Fruit fly (Drosophila melanogaster) whole organism, prepupa: ENCODE results near the gene CG3165.

Experiments used
- Blimp-1 ChIP-seq: fragments of 200-800 bp; sonication (Bioruptor generic); optimal IDR thresholded peaks from 3 replicates; lab custom pipeline; 2017; ENCODE audit warnings: missing biosample characterization, missing genetic modification characterization, mild to moderate bottlenecking, moderate library complexity, missing genetic modification reagents
- CG10631 ChIP-seq: fragments of 200-800 bp; sonication (Bioruptor generic); optimal IDR thresholded peaks from 2 replicates; lab custom pipeline; 2016; ENCODE audit warnings: missing biosample characterization, missing genetic modification characterization
- CG10669 ChIP-seq: fragments of 200-800 bp; sonication (Bioruptor generic); optimal IDR thresholded peaks from 3 replicates; lab custom pipeline; 2018; ENCODE audit warnings: missing biosample characterization, mild to moderate bottlenecking, missing genetic modification characterization, moderate library complexity
- CG11294 ChIP-seq: fragments of 200-800 bp; sonication (Bioruptor generic); IDR thresholded peaks from 2 replicates; pipeline ENCODE4 v1.3.6; 2022; ENCODE audit warnings: missing biosample characterization, missing genetic modification characterization
- CG11762 ChIP-seq: fragments of 200-800 bp; sonication (Bioruptor generic); optimal IDR thresholded peaks from 3 replicates; lab custom pipeline; 2016; ENCODE audit warnings: missing biosample characterization, missing genetic modification characterization; ENCODE audit not compliant: insufficient read depth
- CG15336 ChIP-seq: fragments of 200-800 bp; sonication (Bioruptor generic); IDR thresholded peaks from 2 replicates; pipeline ENCODE4 v1.3.6; 2022; ENCODE audit warnings: missing biosample characterization, missing genetic modification characterization
- CG1621 ChIP-seq: fragments of 200-800 bp; sonication (Bioruptor generic); optimal IDR thresholded peaks from 3 replicates; lab custom pipeline; 2018; ENCODE audit warnings: missing biosample characterization, mild to moderate bottlenecking, missing genetic modification characterization
- CG16779 ChIP-seq: fragments of 200-800 bp; sonication (Bioruptor generic); optimal IDR thresholded peaks from 3 replicates; lab custom pipeline; 2017; ENCODE audit warnings: missing biosample characterization, mild to moderate bottlenecking, missing genetic modification characterization
- CG3032 ChIP-seq: fragments of 200-800 bp; optimal IDR thresholded peaks from 2 replicates; lab custom pipeline; 2019; ENCODE audit warnings: missing biosample characterization, mild to moderate bottlenecking, missing genetic modification characterization, moderate library complexity
- CG32006 ChIP-seq: fragments of 200-800 bp; sonication (Bioruptor generic); optimal IDR thresholded peaks from 3 replicates; lab custom pipeline; 2017; ENCODE audit warnings: missing biosample characterization, mild to moderate bottlenecking, missing genetic modification characterization
- CG3919 ChIP-seq: fragments of 200-800 bp; sonication (Bioruptor generic); optimal IDR thresholded peaks from 3 replicates; lab custom pipeline; 2016; ENCODE audit warnings: missing biosample characterization, missing genetic modification characterization
- CG4318 ChIP-seq: fragments of 200-800 bp; sonication (Bioruptor generic); optimal IDR thresholded peaks from 3 replicates; lab custom pipeline; 2017; ENCODE audit warnings: missing biosample characterization, mild to moderate bottlenecking, missing genetic modification characterization
- CG6163 ChIP-seq: fragments of 200-800 bp; sonication (Bioruptor generic); IDR thresholded peaks from 3 replicates; pipeline ENCODE4 v1.3.6; 2022; ENCODE audit warnings: missing biosample characterization, missing genetic modification characterization
- CG6276 ChIP-seq: fragments of 200-800 bp; sonication (Bioruptor generic); optimal IDR thresholded peaks from 2 replicates; lab custom pipeline; 2017; ENCODE audit warnings: missing biosample characterization, mild to moderate bottlenecking, missing genetic modification characterization
- CG6792 ChIP-seq: fragments of 200-800 bp; sonication (Bioruptor generic); optimal IDR thresholded peaks from 3 replicates; lab custom pipeline; 2016; ENCODE audit warnings: missing biosample characterization, missing genetic modification characterization
- CG8119 ChIP-seq: fragments of 200-800 bp; sonication (Bioruptor generic); IDR thresholded peaks from 3 replicates; pipeline ENCODE4 v1.3.6; 2022; ENCODE audit warnings: missing biosample characterization, missing genetic modification characterization
- CG8319 ChIP-seq: fragments of 200-800 bp; sonication (Bioruptor generic); optimal IDR thresholded peaks from 3 replicates; lab custom pipeline; 2016; ENCODE audit warnings: missing biosample characterization, missing genetic modification characterization
- CG8632 ChIP-seq: fragments of 200-800 bp; sonication (Bioruptor generic); optimal IDR thresholded peaks from 3 replicates; lab custom pipeline; 2016; ENCODE audit warnings: missing biosample characterization, missing genetic modification characterization
- CG9139 ChIP-seq: fragments of 200-800 bp; sonication (Bioruptor generic); optimal IDR thresholded peaks from 3 replicates; lab custom pipeline; 2017; ENCODE audit warnings: missing biosample characterization, mild to moderate bottlenecking, missing genetic modification characterization
- Eip75B ChIP-seq: fragments of 200-800 bp; sonication (Bioruptor generic); optimal IDR thresholded peaks from 3 replicates; lab custom pipeline; 2016; ENCODE audit warnings: missing biosample characterization, missing genetic modification characterization
- Eip78C ChIP-seq: fragments of 200-800 bp; sonication (Bioruptor generic); peaks from one replicate; lab custom pipeline; 2016; ENCODE audit warnings: missing biosample characterization, missing genetic modification characterization
- Eip93F ChIP-seq: fragments of 200-800 bp; sonication (Bioruptor generic); optimal IDR thresholded peaks from 2 replicates; lab custom pipeline; 2016; ENCODE audit warnings: missing biosample characterization, mild to moderate bottlenecking, missing genetic modification characterization
- Ets21C ChIP-seq: fragments of 200-800 bp; sonication (Bioruptor generic); optimal IDR thresholded peaks from 3 replicates; lab custom pipeline; 2016; ENCODE audit warnings: missing biosample characterization, missing genetic modification characterization
- Ets96B ChIP-seq: fragments of 200-800 bp; optimal IDR thresholded peaks from 2 replicates; lab custom pipeline; 2019; ENCODE audit warnings: missing biosample characterization, mild to moderate bottlenecking, missing genetic modification characterization, moderate library complexity
- Gug ChIP-seq: fragments of 200-800 bp; sonication (Bioruptor generic); IDR thresholded peaks from 2 replicates; pipeline ENCODE4 v1.3.6; 2022; ENCODE audit warnings: missing biosample characterization, missing genetic modification characterization
- Hr4 ChIP-seq: fragments of 200-800 bp; sonication (Bioruptor generic); optimal IDR thresholded peaks from 3 replicates; lab custom pipeline; 2016; ENCODE audit warnings: missing biosample characterization, missing genetic modification characterization
- Lpt ChIP-seq: fragments of 200-800 bp; sonication (Bioruptor generic); optimal IDR thresholded peaks from 3 replicates; lab custom pipeline; 2016; ENCODE audit warnings: missing biosample characterization, missing genetic modification characterization
- Met ChIP-seq: fragments of 200-800 bp; sonication (Bioruptor generic); optimal IDR thresholded peaks from 3 replicates; lab custom pipeline; 2016; ENCODE audit warnings: missing biosample characterization, missing genetic modification characterization
- OdsH ChIP-seq: fragments of 200-800 bp; sonication (Bioruptor generic); optimal IDR thresholded peaks from 3 replicates; lab custom pipeline; 2016; ENCODE audit warnings: missing biosample characterization, missing genetic modification characterization
- Smox ChIP-seq: fragments of 200-800 bp; sonication (Bioruptor generic); optimal IDR thresholded peaks from 3 replicates; lab custom pipeline; 2016; ENCODE audit warnings: missing biosample characterization, missing genetic modification characterization
- Sox102F ChIP-seq: fragments of 200-800 bp; sonication (Bioruptor generic); optimal IDR thresholded peaks from 2 replicates; lab custom pipeline; 2016; ENCODE audit warnings: missing biosample characterization, mild to moderate bottlenecking, missing genetic modification characterization
- Sox14 ChIP-seq: fragments of 200-800 bp; sonication (Bioruptor generic); optimal IDR thresholded peaks from 3 replicates; lab custom pipeline; 2016; ENCODE audit warnings: missing biosample characterization, missing genetic modification characterization
- Sox15 ChIP-seq: fragments of 200-800 bp; sonication (Bioruptor generic); optimal IDR thresholded peaks from 3 replicates; lab custom pipeline; 2016; ENCODE audit warnings: missing biosample characterization, missing genetic modification characterization
- achi ChIP-seq: fragments of 200-800 bp; sonication (Bioruptor generic); optimal IDR thresholded peaks from 3 replicates; lab custom pipeline; 2016; ENCODE audit warnings: missing biosample characterization, missing genetic modification characterization
- acj6 ChIP-seq: fragments of 200-800 bp; sonication (Bioruptor generic); optimal IDR thresholded peaks from 3 replicates; lab custom pipeline; 2016; ENCODE audit warnings: missing biosample characterization, missing genetic modification characterization
- dac ChIP-seq: fragments of 200-800 bp; sonication (Bioruptor generic); optimal IDR thresholded peaks from 2 replicates; lab custom pipeline; 2017; ENCODE audit warnings: missing biosample characterization, mild to moderate bottlenecking, missing genetic modification characterization
- dsx ChIP-seq: fragments of 200-800 bp; optimal IDR thresholded peaks from 3 replicates; lab custom pipeline; 2019; ENCODE audit warnings: missing biosample characterization, mild to moderate bottlenecking, missing genetic modification characterization, moderate library complexity; ENCODE audit not compliant: poor library complexity, severe bottlenecking
- eg ChIP-seq: fragments of 200-800 bp; sonication (Bioruptor generic); IDR thresholded peaks from 3 replicates; pipeline ENCODE4 v1.3.6; 2022; ENCODE audit warnings: missing biosample characterization, missing genetic modification characterization
- esn ChIP-seq: fragments of 200-800 bp; sonication (Bioruptor generic); optimal IDR thresholded peaks from 2 replicates; lab custom pipeline; 2016; ENCODE audit warnings: missing biosample characterization, mild to moderate bottlenecking, missing genetic modification characterization, moderate library complexity
- fd59A ChIP-seq: fragments of 200-800 bp; sonication (Bioruptor generic); optimal IDR thresholded peaks from 2 replicates; lab custom pipeline; 2017; ENCODE audit warnings: missing biosample characterization, mild to moderate bottlenecking, missing genetic modification characterization, missing genetic modification reagents
- fkh ChIP-seq: fragments of 200-800 bp; sonication (Bioruptor generic); optimal IDR thresholded peaks from 3 replicates; lab custom pipeline; 2017; ENCODE audit warnings: missing biosample characterization, mild to moderate bottlenecking, missing genetic modification characterization, moderate library complexity
- lz ChIP-seq: fragments of 200-800 bp; sonication (Bioruptor generic); optimal IDR thresholded peaks from 3 replicates; lab custom pipeline; 2016; ENCODE audit warnings: missing biosample characterization, missing genetic modification characterization
- net ChIP-seq: fragments of 200-800 bp; sonication (Bioruptor generic); optimal IDR thresholded peaks from 3 replicates; lab custom pipeline; 2016; ENCODE audit warnings: missing biosample characterization, missing genetic modification characterization
- pdm3 ChIP-seq: fragments of 200-800 bp; sonication (Bioruptor generic); optimal IDR thresholded peaks from 3 replicates; lab custom pipeline; 2016; ENCODE audit warnings: missing biosample characterization, missing genetic modification characterization
- salr ChIP-seq, 2 experiments: fragments of 200-800 bp; sonication (Bioruptor generic); optimal IDR thresholded peaks; 3 replicates each; lab custom pipeline; 2016 to 2018; ENCODE audit warnings: missing biosample characterization in 2 of 2, missing genetic modification characterization in 2 of 2, mild to moderate bottlenecking in 1 of 2
- ss ChIP-seq, 2 experiments: fragments of 200-800 bp; sonication (Bioruptor generic); optimal IDR thresholded peaks; 2 replicates in 1 of 2; 3 replicates in 1 of 2; lab custom pipeline; 2017 to 2018; ENCODE audit warnings: mild to moderate bottlenecking in 2 of 2, missing biosample characterization in 2 of 2, missing genetic modification characterization in 2 of 2, moderate library complexity in 1 of 2
- svp ChIP-seq: fragments of 200-800 bp; sonication (Bioruptor generic); peaks from one replicate; lab custom pipeline; 2016; ENCODE audit warnings: missing biosample characterization, missing genetic modification characterization
- topi ChIP-seq: fragments of 200-800 bp; sonication (Bioruptor generic); optimal IDR thresholded peaks from 3 replicates; lab custom pipeline; 2016; ENCODE audit warnings: missing biosample characterization, missing genetic modification characterization
- vri ChIP-seq: fragments of 200-800 bp; sonication (Bioruptor generic); optimal IDR thresholded peaks from 3 replicates; lab custom pipeline; 2016; ENCODE audit warnings: missing biosample characterization, mild to moderate bottlenecking, missing genetic modification characterization

CG3165 gene

dm6 chr2L:3001953-3002352 lies 25.0 kb downstream of the CG3165 start (continued):
- no peak for TF ChIP-seq Gug (GFP tag; lab: Robert Waterston, UW)
- no peak for TF ChIP-seq Blimp-1
- TF ChIP-seq CG11294 (GFP tag; lab: Robert Waterston, UW), result no peak
- no peak for TF ChIP-seq CG8319
- no peak for TF ChIP-seq CG10631
- TF ChIP-seq Ets21C (GFP tag; lab: Kevin White, UChicago), result no peak
- peak; percentile 58; the same call in 2 of the 3 replicates for TF ChIP-seq eg
- TF ChIP-seq CG32006 (GFP tag; lab: Kevin White, UChicago), result peak; percentile 72
- peak; percentile 1 for TF ChIP-seq achi (GFP tag; lab: Kevin White, UChicago)
- no peak for TF ChIP-seq CG3919 (GFP tag; lab: Kevin White, UChicago)

dm6 chr2L:3003399-3003798 lies 26.5 kb downstream of the CG3165 start:
- TF ChIP-seq salr (GFP tag; optimal IDR thresholded peaks at IDR 0.05; lab: Kevin White, UChicago), result peak in 1 of 2 experiments; percentile 60
- TF ChIP-seq pdm3 (GFP tag; lab: Kevin White, UChicago), result peak; percentile 47
- no peak for TF ChIP-seq Met
- TF ChIP-seq CG4318, result peak; percentile 86
- no peak for TF ChIP-seq CG9139 (GFP tag; lab: Kevin White, UChicago)
- no peak for TF ChIP-seq lz
- TF ChIP-seq CG11762 (GFP tag; lab: Kevin White, UChicago), result peak; percentile 21
- no peak for TF ChIP-seq Ets96B (tag; lab: Kevin White, UChicago)
- TF ChIP-seq CG3032 (tag; lab: Kevin White, UChicago), result no peak
- no peak for TF ChIP-seq topi (GFP tag; lab: Kevin White, UChicago)
- peak; percentile 57 for TF ChIP-seq achi (GFP tag; lab: Kevin White, UChicago)
- no peak for TF ChIP-seq CG1621
- TF ChIP-seq Sox15 (GFP tag; lab: Kevin White, UChicago), result no peak
- no peak for TF ChIP-seq CG8632 (GFP tag; lab: Kevin White, UChicago)
- no peak for TF ChIP-seq vri (GFP tag; lab: Kevin White, UChicago)
- peak; percentile 94 for TF ChIP-seq CG32006 (GFP tag; lab: Kevin White, UChicago)
- peak; percentile 69 for TF ChIP-seq dac (GFP tag; lab: Kevin White, UChicago)
- peak; percentile 49 for TF ChIP-seq OdsH (GFP tag; lab: Kevin White, UChicago)
- no peak for TF ChIP-seq fd59A (GFP tag; lab: Kevin White, UChicago)
- TF ChIP-seq Blimp-1, result no peak
- TF ChIP-seq CG6276 (GFP tag; lab: Kevin White, UChicago), result peak; percentile 85
- TF ChIP-seq CG10631, result no peak
- TF ChIP-seq Hr4, result peak; percentile 93
- peak; percentile 24 for TF ChIP-seq acj6 (GFP tag; lab: Kevin White, UChicago)
- peak; percentile 15 for TF ChIP-seq Eip75B (GFP tag; lab: Kevin White, UChicago)
- no peak for TF ChIP-seq CG6792
- TF ChIP-seq esn, result no peak
- TF ChIP-seq CG11294 (GFP tag; lab: Robert Waterston, UW), result peak; percentile 52; the same call in 1 of the 2 replicates
- TF ChIP-seq Ets21C (GFP tag; lab: Kevin White, UChicago), result no peak
- no peak for TF ChIP-seq CG16779
- TF ChIP-seq CG10669 (GFP tag; lab: Kevin White, UChicago), result no peak
- TF ChIP-seq Lpt (GFP tag; lab: Kevin White, UChicago), result peak; percentile 11
- peak; percentile 80 for TF ChIP-seq CG6163 (GFP tag; lab: Robert Waterston, UW)
- TF ChIP-seq net, result peak; percentile 28
- no peak for TF ChIP-seq ss (GFP tag; optimal IDR thresholded peaks at IDR 0.05; lab: Kevin White, UChicago)
- peak; percentile 83 for TF ChIP-seq eg
- no peak for TF ChIP-seq Smox (GFP tag; lab: Kevin White, UChicago)
- TF ChIP-seq Eip78C (GFP tag; lab: Kevin White, UChicago), result peak; percentile 86
- peak; percentile 7 for TF ChIP-seq fkh (GFP tag; lab: Kevin White, UChicago)
- TF ChIP-seq CG3919 (GFP tag; lab: Kevin White, UChicago), result peak; percentile 46
- TF ChIP-seq dsx (GFP tag; lab: Kevin White, UChicago), result no peak
- TF ChIP-seq Sox102F (GFP tag; lab: Kevin White, UChicago), result no peak
- peak; percentile 25 for TF ChIP-seq Sox14 (GFP tag; lab: Kevin White, UChicago)
- no peak for TF ChIP-seq CG8319
- TF ChIP-seq Eip93F (GFP tag; lab: Kevin White, UChicago), result no peak
- TF ChIP-seq CG15336 (GFP tag; lab: Robert Waterston, UW), result peak; percentile 93
- TF ChIP-seq CG8119 (GFP tag; lab: Robert Waterston, UW), result peak; percentile 93
- no peak for TF ChIP-seq svp
